Fruit fly (Drosophila melanogaster): ENCODE data around the gene Nmdmc.

DNA sequence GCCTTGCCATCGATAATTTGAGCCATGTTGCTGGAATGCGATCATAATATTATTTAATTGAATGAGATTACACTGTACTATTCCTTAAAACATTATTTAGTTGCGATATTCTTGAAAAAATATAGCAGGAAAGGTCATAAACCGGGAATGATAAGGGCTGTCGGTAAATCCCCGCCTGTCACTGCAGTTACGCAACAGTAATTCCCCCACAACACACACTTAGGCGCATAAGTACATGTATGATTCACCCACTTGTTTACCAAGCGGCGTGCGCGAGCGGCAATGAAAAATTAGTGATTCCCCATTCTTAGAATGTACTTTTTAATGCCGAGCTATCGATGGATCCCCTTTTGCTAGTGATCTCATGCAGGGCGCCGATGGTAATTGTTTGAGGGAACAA lies 6.7 kb downstream of the Nmdmc start:
- no peak for TF ChIP-seq CG1792 (GFP tag; optimal IDR thresholded peaks at IDR 0.05)
- TF ChIP-seq TFAM (GFP tag; optimal IDR thresholded peaks at IDR 0.05) = no peak
- TF ChIP-seq PHDP (tag; optimal IDR thresholded peaks at IDR 0.05) = no peak
- no peak for TF ChIP-seq CG9727 (GFP tag; optimal IDR thresholded peaks at IDR 0.05)
- TF ChIP-seq gce (GFP tag; IDR thresholded peaks at IDR 0.05) = no peak

All from whole organism, embryonic.